Fruit fly (Drosophila melanogaster) whole organism, embryonic: ENCODE data around the gene Pp1alpha-96A.

Source experiments
- Bteb2 ChIP-seq: fragments of 200-800 bp; sonication (Bioruptor generic); optimal IDR thresholded peaks from 2 replicates; lab custom pipeline; 2016; ENCODE audit warnings: missing biosample characterization, missing genetic modification characterization
- CG10979 ChIP-seq: fragments of 200-800 bp; sonication (Bioruptor generic); optimal IDR thresholded peaks from 2 replicates; lab custom pipeline; 2018; ENCODE audit warnings: missing biosample characterization, mild to moderate bottlenecking, missing genetic modification characterization, moderate library complexity
- CG11695 ChIP-seq: fragments of 200-800 bp; sonication (Bioruptor generic); IDR thresholded peaks from 3 replicates; pipeline ENCODE4 v1.3.6; 2022; ENCODE audit warnings: missing biosample characterization, missing genetic modification characterization
- CG13123 ChIP-seq: fragments of 200-800 bp; sonication (Bioruptor generic); optimal IDR thresholded peaks from 2 replicates; lab custom pipeline; 2016; ENCODE audit warnings: missing biosample characterization, missing genetic modification characterization
- CG13894 ChIP-seq: fragments of 200-800 bp; sonication (Bioruptor generic); optimal IDR thresholded peaks from 3 replicates; lab custom pipeline; 2018; ENCODE audit warnings: missing biosample characterization, mild to moderate bottlenecking, missing genetic modification characterization, moderate library complexity
- CG15073 ChIP-seq: fragments of 200-800 bp; sonication (Bioruptor generic); optimal IDR thresholded peaks from 2 replicates; lab custom pipeline; 2016; ENCODE audit warnings: missing biosample characterization, missing genetic modification characterization
- CG1529 ChIP-seq: fragments of 200-800 bp; sonication (Bioruptor generic); optimal IDR thresholded peaks from 3 replicates; lab custom pipeline; 2018; ENCODE audit warnings: missing biosample characterization, missing genetic modification characterization
- CG17328 ChIP-seq: fragments of 200-800 bp; sonication (Bioruptor generic); IDR thresholded peaks from 2 replicates; pipeline ENCODE4 v1.3.6; 2022; ENCODE audit warnings: missing biosample characterization, missing genetic modification characterization
- CG18599 ChIP-seq: fragments of 200-800 bp; sonication (Bioruptor generic); optimal IDR thresholded peaks from 3 replicates; lab custom pipeline; 2017; ENCODE audit warnings: missing biosample characterization, missing genetic modification characterization, mild to moderate bottlenecking, moderate library complexity, missing genetic modification reagents
- CG18764 ChIP-seq: fragments of 200-800 bp; sonication (Bioruptor generic); optimal IDR thresholded peaks from 3 replicates; lab custom pipeline; 2016; ENCODE audit warnings: missing biosample characterization, missing genetic modification characterization
- CG2678 ChIP-seq: fragments of 200-800 bp; sonication (Bioruptor generic); optimal IDR thresholded peaks from 3 replicates; lab custom pipeline; 2019; ENCODE audit warnings: missing biosample characterization, mild to moderate bottlenecking, missing genetic modification characterization, moderate library complexity
- CG30431 ChIP-seq: fragments of 200-800 bp; sonication (Bioruptor generic); optimal IDR thresholded peaks from 2 replicates; lab custom pipeline; 2017; ENCODE audit warnings: missing biosample characterization, missing genetic modification characterization
- CG31441 ChIP-seq: fragments of 200-800 bp; sonication (Bioruptor generic); IDR thresholded peaks from 2 replicates; pipeline ENCODE4 v1.3.6; 2022; ENCODE audit warnings: missing biosample characterization, missing genetic modification characterization
- CG33213 ChIP-seq: fragments of 200-800 bp; sonication (Bioruptor generic); optimal IDR thresholded peaks from 3 replicates; lab custom pipeline; 2016; ENCODE audit warnings: missing biosample characterization, missing genetic modification characterization
- CG33557 ChIP-seq: fragments of 200-800 bp; sonication (Bioruptor generic); optimal IDR thresholded peaks from 2 replicates; lab custom pipeline; 2019; ENCODE audit warnings: missing biosample characterization, mild to moderate bottlenecking, missing genetic modification characterization, moderate library complexity
- CG4820 ChIP-seq: fragments of 200-800 bp; sonication (Bioruptor generic); optimal IDR thresholded peaks from 3 replicates; lab custom pipeline; 2016; ENCODE audit warnings: missing biosample characterization, missing genetic modification characterization
- CG5245 ChIP-seq: fragments of 200-800 bp; sonication (Bioruptor generic); optimal IDR thresholded peaks from 3 replicates; lab custom pipeline; 2016; ENCODE audit warnings: missing biosample characterization, missing genetic modification characterization
- CG7271 ChIP-seq: fragments of 200-800 bp; sonication (Bioruptor generic); optimal IDR thresholded peaks from 2 replicates; lab custom pipeline; 2018; ENCODE audit warnings: missing biosample characterization, mild to moderate bottlenecking, missing genetic modification characterization, moderate library complexity
- CG7357 ChIP-seq: fragments of 200-800 bp; sonication (Bioruptor generic); IDR thresholded peaks from 3 replicates; pipeline ENCODE4 v1.3.6; 2022; ENCODE audit warnings: missing biosample characterization, missing genetic modification characterization
- CG9437 ChIP-seq: fragments of 200-800 bp; sonication (Bioruptor generic); optimal IDR thresholded peaks from 2 replicates; lab custom pipeline; 2018; ENCODE audit warnings: missing biosample characterization, mild to moderate bottlenecking, missing genetic modification characterization
- Camta ChIP-seq: fragments of 200-800 bp; sonication (Bioruptor generic); optimal IDR thresholded peaks from 2 replicates; lab custom pipeline; 2016; ENCODE audit warnings: missing biosample characterization, missing genetic modification characterization
- CrebB ChIP-seq: fragments of 200-800 bp; sonication (Bioruptor generic); optimal IDR thresholded peaks from 3 replicates; lab custom pipeline; 2018; ENCODE audit warnings: missing biosample characterization, mild to moderate bottlenecking, missing genetic modification characterization
- Dll ChIP-seq: fragments of 200-800 bp; sonication (Bioruptor generic); IDR thresholded peaks from 4 replicates; pipeline ENCODE4 v1.3.6; 2022; ENCODE audit warnings: missing biosample characterization, missing genetic modification characterization; ENCODE audit not compliant: partially characterized antibody
- Eip74EF ChIP-seq, 2 experiments: fragments of 200-800 bp in 1 of 2; fragments of >200 bp in 1 of 2; sonication (Bioruptor generic) in 1 of 2; optimal IDR thresholded peaks; 2 replicates each; lab custom pipeline; 2017 to 2019; ENCODE audit warnings: missing biosample characterization in 2 of 2, missing genetic modification characterization in 2 of 2, mild to moderate bottlenecking in 1 of 2, moderate library complexity in 1 of 2
- HHEX ChIP-seq: fragments of 200-800 bp; sonication (Bioruptor generic); optimal IDR thresholded peaks from 3 replicates; lab custom pipeline; 2017; ENCODE audit warnings: missing biosample characterization, mild to moderate bottlenecking, missing genetic modification characterization, missing genetic modification reagents
- HLHmδ ChIP-seq: fragments of 200-800 bp; sonication (Bioruptor generic); optimal IDR thresholded peaks from 2 replicates; lab custom pipeline; 2018; ENCODE audit warnings: missing biosample characterization, mild to moderate bottlenecking, missing genetic modification characterization, moderate library complexity
- Lpt ChIP-seq: fragments of >200 bp; optimal IDR thresholded peaks from 2 replicates; lab custom pipeline; 2018; ENCODE audit warnings: missing biosample characterization, missing genetic modification characterization
- Med ChIP-seq: fragments of 200-800 bp; sonication (Bioruptor generic); peaks from one replicate; lab custom pipeline; 2016; ENCODE audit warnings: missing biosample characterization, missing genetic modification characterization, mild to moderate bottlenecking, inconsistent platforms, moderate library complexity
- NFAT ChIP-seq: fragments of 200-800 bp; sonication (Bioruptor generic); IDR thresholded peaks from 2 replicates; pipeline ENCODE4 v1.3.6; 2022; ENCODE audit warnings: missing biosample characterization, missing genetic modification characterization
- Ptx1 ChIP-seq: fragments of 200-800 bp; sonication (Bioruptor generic); IDR thresholded peaks from 2 replicates; pipeline ENCODE4 v1.3.6; 2022; ENCODE audit warnings: missing biosample characterization, missing genetic modification characterization
- Tbp ChIP-seq: fragments of >200 bp; optimal IDR thresholded peaks from 2 replicates; lab custom pipeline; 2018; ENCODE audit warnings: missing biosample characterization, missing genetic modification characterization
- Xrp1 ChIP-seq: fragments of 200-800 bp; sonication (Bioruptor generic); IDR thresholded peaks from 2 replicates; pipeline ENCODE4 v1.3.6; 2022; ENCODE audit warnings: missing biosample characterization, missing genetic modification characterization
- dpn ChIP-seq, 2 experiments: fragments of 200-800 bp; sonication (Bioruptor generic); optimal IDR thresholded peaks; 3 replicates each; lab custom pipeline; 2016; ENCODE audit warnings: missing biosample characterization in 2 of 2, missing genetic modification characterization in 2 of 2
- dysf ChIP-seq: fragments of 200-800 bp; sonication (Bioruptor generic); IDR thresholded peaks from 3 replicates; pipeline ENCODE4 v1.3.6; 2022; ENCODE audit warnings: missing biosample characterization, missing genetic modification characterization
- en ChIP-seq: fragments of 200-800 bp; sonication (Bioruptor generic); optimal IDR thresholded peaks from 2 replicates; lab custom pipeline; 2016; ENCODE audit warnings: missing biosample characterization, missing genetic modification characterization
- esg ChIP-seq: fragments of 200-800 bp; sonication (Bioruptor generic); conservative IDR thresholded peaks from 2 replicates; pipeline ENCODE4 v1.3.6; 2022; ENCODE audit warnings: missing biosample characterization, missing genetic modification characterization
- ewg ChIP-seq: fragments of 200-800 bp; sonication (Bioruptor generic); optimal IDR thresholded peaks from 3 replicates; lab custom pipeline; 2017; ENCODE audit warnings: mild to moderate bottlenecking, missing biosample characterization, missing genetic modification reagents, missing genetic modification characterization
- ftz-f1 ChIP-seq: fragments of 200-800 bp; sonication (Bioruptor generic); optimal IDR thresholded peaks from 2 replicates; lab custom pipeline; 2016; ENCODE audit warnings: missing biosample characterization, missing genetic modification characterization
- gcm2 ChIP-seq: fragments of 200-800 bp; sonication (Bioruptor generic); optimal IDR thresholded peaks from 2 replicates; lab custom pipeline; 2016; ENCODE audit warnings: missing biosample characterization, missing genetic modification characterization
- gem ChIP-seq: fragments of 200-800 bp; sonication (Bioruptor generic); optimal IDR thresholded peaks from 2 replicates; lab custom pipeline; 2019; ENCODE audit warnings: missing biosample characterization, mild to moderate bottlenecking, missing genetic modification characterization, moderate library complexity
- grn ChIP-seq: fragments of 200-800 bp; sonication (Bioruptor generic); optimal IDR thresholded peaks from 3 replicates; lab custom pipeline; 2017; ENCODE audit warnings: missing biosample characterization, missing genetic modification characterization
- jing ChIP-seq: fragments of 200-800 bp; sonication (Bioruptor generic); optimal IDR thresholded peaks from 2 replicates; lab custom pipeline; 2018; ENCODE audit warnings: missing biosample characterization, mild to moderate bottlenecking, missing genetic modification characterization
- kay ChIP-seq: fragments of 200-800 bp; sonication (Bioruptor generic); optimal IDR thresholded peaks from 2 replicates; lab custom pipeline; 2016; ENCODE audit warnings: missing biosample characterization, missing genetic modification characterization
- kni ChIP-seq: fragments of 200-800 bp; sonication (Bioruptor generic); optimal IDR thresholded peaks from 3 replicates; lab custom pipeline; 2017; ENCODE audit warnings: mild to moderate bottlenecking, missing biosample characterization, missing genetic modification reagents, missing genetic modification characterization
- knrl ChIP-seq: fragments of 200-800 bp; sonication (Bioruptor generic); IDR thresholded peaks from 3 replicates; pipeline ENCODE4 v1.3.6; 2022; ENCODE audit warnings: missing biosample characterization, missing genetic modification characterization; ENCODE audit not compliant: partially characterized antibody
- pb ChIP-seq: fragments of 200-800 bp; sonication (Bioruptor generic); optimal IDR thresholded peaks from 3 replicates; lab custom pipeline; 2016; ENCODE audit warnings: missing biosample characterization, missing genetic modification characterization
- sqz ChIP-seq: fragments of 200-800 bp; sonication (Bioruptor generic); optimal IDR thresholded peaks from 3 replicates; lab custom pipeline; 2018; ENCODE audit warnings: missing biosample characterization, mild to moderate bottlenecking, missing genetic modification characterization
- tna ChIP-seq: fragments of 200-800 bp; sonication (Bioruptor generic); IDR thresholded peaks from 2 replicates; pipeline ENCODE4 v1.3.6; 2022; ENCODE audit warnings: missing biosample characterization, missing genetic modification characterization; ENCODE audit not compliant: partially characterized antibody
- unc-4 ChIP-seq: fragments of 200-800 bp; sonication (Bioruptor generic); IDR thresholded peaks from 2 replicates; pipeline ENCODE4 v1.3.6; 2022; ENCODE audit warnings: missing biosample characterization, missing genetic modification characterization; ENCODE audit not compliant: partially characterized antibody
- vvl ChIP-seq: fragments of 200-800 bp; sonication (Bioruptor generic); IDR thresholded peaks from 2 replicates; pipeline ENCODE4 v1.3.6; 2022; ENCODE audit warnings: missing biosample characterization, missing genetic modification characterization

Pp1alpha-96A gene

dm6 chr3R:24557020-24557465 lies 39.0 kb downstream of the Pp1alpha-96A start:
- TF ChIP-seq CG4820, result peak; percentile 38
- no peak for TF ChIP-seq CG11695 (GFP tag; lab: Robert Waterston, UW)
- TF ChIP-seq CG18764, result peak; percentile 39
- TF ChIP-seq CG2678 (tag; lab: Kevin White, UChicago), result peak; percentile 50
- TF ChIP-seq CG17328 (GFP tag; lab: Robert Waterston, UW), result peak; percentile 60
- no peak for TF ChIP-seq pb (GFP tag; lab: Kevin White, UChicago)
- peak; percentile 42 for TF ChIP-seq unc-4 (GFP tag; lab: Robert Waterston, UW)
- TF ChIP-seq ftz-f1, result peak; percentile 61
- no peak for TF ChIP-seq CG15073
- peak; percentile 40 for TF ChIP-seq ewg
- TF ChIP-seq Xrp1, result peak; percentile 29; the same call in 1 of the 2 replicates
- TF ChIP-seq CG30431 (GFP tag; lab: Kevin White, UChicago), result no peak
- TF ChIP-seq kay (GFP tag; lab: Kevin White, UChicago), result peak; percentile 18
- TF ChIP-seq sqz, result no peak
- TF ChIP-seq HLHmδ, result no peak
- peak; percentile 88 for TF ChIP-seq CG13894 (tag; lab: Kevin White, UChicago)
- TF ChIP-seq CG33557 (GFP tag; lab: Kevin White, UChicago), result peak; percentile 43
- peak; percentile 61 for TF ChIP-seq gcm2 (GFP tag; lab: Kevin White, UChicago)
- peak; percentile 57 for TF ChIP-seq Bteb2 (GFP tag; lab: Kevin White, UChicago)
- peak; percentile 61; the same call in 1 of the 4 replicates for TF ChIP-seq Dll
- no peak for TF ChIP-seq CG1529 (GFP tag; lab: Kevin White, UChicago)
- TF ChIP-seq grn (GFP tag; lab: Kevin White, UChicago), result no peak
- TF ChIP-seq CG13123, result peak; percentile 43
- peak; percentile 94 for TF ChIP-seq NFAT (GFP tag; lab: Robert Waterston, UW)
- TF ChIP-seq vvl (GFP tag; lab: Robert Waterston, UW), result peak; percentile 79
- no peak for TF ChIP-seq CG7271 (tag; lab: Kevin White, UChicago)
- TF ChIP-seq CG18599 (GFP tag; lab: Kevin White, UChicago), result no peak
- TF ChIP-seq Camta (GFP tag; lab: Kevin White, UChicago), result peak; percentile 64
- TF ChIP-seq Lpt (GFP tag; lab: Kevin White, UChicago), result no peak
- TF ChIP-seq CG7357 (GFP tag; lab: Robert Waterston, UW), result peak; percentile 21; the same call in 1 of the 3 replicates
- TF ChIP-seq Ptx1 (GFP tag; lab: Robert Waterston, UW), result peak; percentile 74
- TF ChIP-seq knrl, result 0 out of 3 replicates have a peak, but pooled peaks have one; percentile 69
- peak; percentile 85 for TF ChIP-seq tna (GFP tag; lab: Robert Waterston, UW)
- no peak for TF ChIP-seq jing (GFP tag; lab: Kevin White, UChicago)
- TF ChIP-seq kni, result peak; percentile 6
- TF ChIP-seq esg, result no peak
- peak; percentile 87 for TF ChIP-seq CG5245 (GFP tag; lab: Kevin White, UChicago)
- peak; percentile 78 to 79 for TF ChIP-seq dpn (GFP tag; optimal IDR thresholded peaks at IDR 0.05; lab: Kevin White, UChicago)
- TF ChIP-seq CG10979 (tag; lab: Kevin White, UChicago), result peak; percentile 38
- TF ChIP-seq CG31441, result no peak; the same call in 1 of the 2 replicates
- TF ChIP-seq CG9437, result no peak
- peak; percentile 97 for TF ChIP-seq Med (GFP tag; lab: Kevin White, UChicago)
- TF ChIP-seq en (GFP tag; lab: Kevin White, UChicago), result no peak
- no peak for TF ChIP-seq CrebB (tag; lab: Kevin White, UChicago)
- TF ChIP-seq CG33213 (GFP tag; lab: Kevin White, UChicago), result peak; percentile 82
- peak; percentile 73; the same call in 2 of the 3 replicates for TF ChIP-seq dysf
- TF ChIP-seq HHEX (GFP tag; lab: Kevin White, UChicago), result peak; percentile 44
- TF ChIP-seq Eip74EF (GFP tag; optimal IDR thresholded peaks at IDR 0.05; lab: Kevin White, UChicago), result peak in 1 of 2 experiments; percentile 48
- no peak for TF ChIP-seq Tbp (GFP tag; lab: Kevin White, UChicago)
- TF ChIP-seq gem (tag; lab: Kevin White, UChicago), result peak; percentile 23
